Worm (Caenorhabditis elegans) whole organism, midembryonic: ENCODE measurements around the gene K09E3.7.

Experiments used
- T22C8.4 ChIP-seq: fragments of 200-800 bp; sonication (Bioruptor generic); IDR thresholded peaks from 2 replicates; pipeline ENCODE4 v1.3.6; 2022; ENCODE audit warnings: missing genetic modification characterization, missing compliant biosample characterization
- cog-1 ChIP-seq: sonication (generic microtip); optimal IDR thresholded peaks from 2 replicates; lab custom pipeline; 2016; ENCODE audit warnings: missing genetic modification characterization, missing compliant biosample characterization
- flt-1 ChIP-seq: fragments of 200-800 bp; sonication (Bioruptor generic); IDR thresholded peaks from 2 replicates; pipeline ENCODE4 v1.3.6; 2022; ENCODE audit warnings: missing genetic modification characterization, missing compliant biosample characterization
- klf-2 ChIP-seq: fragments of 200-800 bp; sonication (Bioruptor generic); conservative IDR thresholded peaks from 2 replicates; pipeline ENCODE4 v1.3.6; 2022; ENCODE audit warnings: missing genetic modification reagents, missing genetic modification characterization, missing compliant biosample characterization
- med-1 ChIP-seq: sonication (generic microtip); optimal IDR thresholded peaks from 2 replicates; lab custom pipeline; 2017; ENCODE audit warnings: missing genetic modification characterization, mild to moderate bottlenecking, missing compliant biosample characterization, antibody characterized with exemption, missing genetic modification reagents; ENCODE audit not compliant: insufficient read depth
- ref-1 ChIP-seq: fragments of 200-800 bp; sonication (Bioruptor generic); conservative IDR thresholded peaks from 2 replicates; pipeline ENCODE4 v1.3.6; 2022; ENCODE audit warnings: missing genetic modification reagents, missing genetic modification characterization, missing compliant biosample characterization
- tab-1 ChIP-seq: fragments of 200-800 bp; sonication (Bioruptor generic); IDR thresholded peaks from 2 replicates; pipeline ENCODE4 v1.3.6; 2022; ENCODE audit warnings: missing genetic modification characterization, missing compliant biosample characterization
- ztf-23 ChIP-seq: fragments of 200-800 bp; sonication (Bioruptor generic); IDR thresholded peaks from 2 replicates; pipeline ENCODE4 v1.3.6; 2022; ENCODE audit warnings: missing genetic modification reagents, missing genetic modification characterization, missing compliant biosample characterization
- ztf-29 ChIP-seq: fragments of 200-800 bp; sonication (Bioruptor generic); IDR thresholded peaks from 2 replicates; pipeline ENCODE4 v1.3.6; 2022; ENCODE audit warnings: missing genetic modification reagents, missing genetic modification characterization, missing compliant biosample characterization

The K09E3.7 gene

ce11 chrX:17134427-17134826 lies at the start of gene K09E3.7:
Gene K09E3.7, minus strand, starts transcription at chrX:17134527.
- TF ChIP-seq med-1 (GFP tag; lab: Kevin White, UChicago) (no peak), ztf-29 (no peak), klf-2 (GFP tag; lab: Robert Waterston, UW) (no peak), flt-1 (GFP tag; lab: Robert Waterston, UW) (no peak), ref-1 (GFP tag; lab: Robert Waterston, UW) (no peak), tab-1 (GFP tag; lab: Robert Waterston, UW) (no peak), T22C8.4 (GFP tag; lab: Robert Waterston, UW) (no peak), ztf-23 (no peak), cog-1 (no peak)

- TF ChIP-seq flt-1 (GFP tag; lab: Robert Waterston, UW) (peak; percentile 62), cog-1 (no peak), ztf-23 (peak; percentile 48; the same call in 1 of the 2 replicates), T22C8.4 (GFP tag; lab: Robert Waterston, UW) (no peak)
These were observed 46.9 kb upstream of the K09E3.7 start for ce11 chrX:17181220-17181619.

- TF ChIP-seq klf-2 (GFP tag; lab: Robert Waterston, UW) (no peak), tab-1 (GFP tag; lab: Robert Waterston, UW) (no peak), med-1 (GFP tag; lab: Kevin White, UChicago) (no peak), T22C8.4 (GFP tag; lab: Robert Waterston, UW) (no peak), cog-1 (no peak), ztf-29 (no peak)
These were observed 45.8 kb upstream of the K09E3.7 start for ce11 chrX:17180135-17180534.

ce11 chrX:17178239-17178638 lies 43.9 kb upstream of the K09E3.7 start, which contains the start of gene B0302.2:
Gene B0302.2, plus strand, starts transcription at chrX:17178539.
- TF ChIP-seq ztf-29: no peak
- no peak for TF ChIP-seq cog-1
- TF ChIP-seq klf-2 (GFP tag; lab: Robert Waterston, UW): no peak
- TF ChIP-seq tab-1 (GFP tag; lab: Robert Waterston, UW): no peak
- no peak for TF ChIP-seq ztf-23

- no peak for TF ChIP-seq med-1 (GFP tag; lab: Kevin White, UChicago)
- TF ChIP-seq ztf-29: no peak
- TF ChIP-seq cog-1: no peak
- no peak for TF ChIP-seq klf-2 (GFP tag; lab: Robert Waterston, UW)
- TF ChIP-seq ztf-23: no peak
- no peak for TF ChIP-seq tab-1 (GFP tag; lab: Robert Waterston, UW)
- TF ChIP-seq flt-1 (GFP tag; lab: Robert Waterston, UW): no peak
These were observed 42.4 kb upstream of the K09E3.7 start, which contains the start of gene B0302.4 for ce11 chrX:17176677-17177076. Gene B0302.4, minus strand, starts transcription at chrX:17176777.

ce11 chrX:17170401-17170800 lies 36.1 kb upstream of the K09E3.7 start:
- TF ChIP-seq med-1 (GFP tag; lab: Kevin White, UChicago): no peak
- TF ChIP-seq T22C8.4 (GFP tag; lab: Robert Waterston, UW): no peak
- TF ChIP-seq cog-1: no peak
- no peak for TF ChIP-seq tab-1 (GFP tag; lab: Robert Waterston, UW)
- TF ChIP-seq ref-1 (GFP tag; lab: Robert Waterston, UW): no peak
- no peak for TF ChIP-seq klf-2 (GFP tag; lab: Robert Waterston, UW)
- no peak for TF ChIP-seq ztf-29
- no peak for TF ChIP-seq flt-1 (GFP tag; lab: Robert Waterston, UW)
- TF ChIP-seq ztf-23: no peak

ce11 chrX:17168086-17168485 lies 33.8 kb upstream of the K09E3.7 start:
- no peak for TF ChIP-seq klf-2 (GFP tag; lab: Robert Waterston, UW)
- TF ChIP-seq ztf-23: no peak
- no peak for TF ChIP-seq ztf-29
- no peak for TF ChIP-seq flt-1 (GFP tag; lab: Robert Waterston, UW)
- no peak for TF ChIP-seq ref-1 (GFP tag; lab: Robert Waterston, UW)
- TF ChIP-seq cog-1: no peak
- no peak for TF ChIP-seq tab-1 (GFP tag; lab: Robert Waterston, UW)
- no peak for TF ChIP-seq med-1 (GFP tag; lab: Kevin White, UChicago)
- TF ChIP-seq T22C8.4 (GFP tag; lab: Robert Waterston, UW): no peak

- TF ChIP-seq cog-1: no peak
These were observed 23.5 kb upstream of the K09E3.7 start, which contains the start of gene npr-21 for ce11 chrX:17157868-17158267. Gene npr-21, minus strand, starts transcription at chrX:17157968.

ce11 chrX:17157089-17157488 lies 22.8 kb upstream of the K09E3.7 start:
- no peak for TF ChIP-seq flt-1 (GFP tag; lab: Robert Waterston, UW)
- TF ChIP-seq ztf-23: no peak
- no peak for TF ChIP-seq T22C8.4 (GFP tag; lab: Robert Waterston, UW)
- no peak for TF ChIP-seq med-1 (GFP tag; lab: Kevin White, UChicago)
- no peak for TF ChIP-seq klf-2 (GFP tag; lab: Robert Waterston, UW)
- TF ChIP-seq tab-1 (GFP tag; lab: Robert Waterston, UW): no peak
- no peak for TF ChIP-seq ztf-29
- no peak for TF ChIP-seq cog-1
- no peak for TF ChIP-seq ref-1 (GFP tag; lab: Robert Waterston, UW)

ce11 chrX:17151160-17151711 lies 16.9 kb upstream of the K09E3.7 start, which contains the start of gene mdt-1.2:
Gene mdt-1.2, plus strand, starts transcription at chrX:17151522.
- TF ChIP-seq med-1 (GFP tag; lab: Kevin White, UChicago): no peak
- no peak for TF ChIP-seq klf-2 (GFP tag; lab: Robert Waterston, UW)
- TF ChIP-seq flt-1 (GFP tag; lab: Robert Waterston, UW): peak; percentile 62; the same call in 1 of the 2 replicates
- TF ChIP-seq cog-1: peak; percentile 71
- 0 out of 2 replicates have a peak, but pooled peaks have one; percentile 35 for TF ChIP-seq tab-1 (GFP tag; lab: Robert Waterston, UW)
- TF ChIP-seq ref-1 (GFP tag; lab: Robert Waterston, UW): no peak
- no peak for TF ChIP-seq ztf-23
- TF ChIP-seq ztf-29: no peak
- TF ChIP-seq T22C8.4 (GFP tag; lab: Robert Waterston, UW): no peak
